Worm (Caenorhabditis elegans) whole organism, early embryonic: ENCODE results near the gene F14D7.2.
"Not testable (repeated sequence)": the region's sequence is repeated elsewhere in the genome, so short reads cannot be mapped to it uniquely, and the experiment has no call there.

Experiments used
- B0310.2 ChIP-seq: sonication (generic microtip); optimal IDR thresholded peaks from 2 replicates; lab custom pipeline; 2016; ENCODE audit warnings: mild to moderate bottlenecking, missing genetic modification characterization, missing compliant biosample characterization
- aly-1 ChIP-seq: sonication (generic microtip); optimal IDR thresholded peaks from 2 replicates; lab custom pipeline; 2016; ENCODE audit warnings: missing genetic modification characterization, missing compliant biosample characterization
- ama-1 ChIP-seq: fragments of 150-350 bp; optimal IDR thresholded peaks from 2 replicates; lab custom pipeline; 2014
- ceh-13 ChIP-seq: fragments of 200-800 bp; sonication (Bioruptor generic); optimal IDR thresholded peaks from 2 replicates; lab custom pipeline; 2018; ENCODE audit warnings: mild to moderate bottlenecking, missing genetic modification characterization, missing compliant biosample characterization

DNA sequence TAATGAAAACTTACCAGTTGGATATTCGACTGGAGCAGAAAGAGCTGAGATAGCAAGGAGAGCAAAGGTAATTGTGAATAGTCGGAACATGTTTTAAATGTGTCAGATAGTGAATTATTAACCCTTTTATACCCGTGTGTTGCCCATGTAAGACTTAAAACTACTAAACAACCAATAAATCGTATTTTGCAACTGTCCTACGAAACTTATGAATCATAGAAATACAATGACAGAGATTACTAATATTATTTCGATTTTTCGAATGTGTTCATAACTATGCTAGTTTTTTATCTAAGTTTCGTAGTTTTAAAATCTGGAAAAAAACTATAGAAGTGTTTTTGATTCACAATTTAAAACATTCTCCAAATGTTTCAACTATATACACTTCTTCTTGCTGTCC lies 13.3 kb upstream of the F14D7.2 start, which contains the start of gene spig-4:
- not testable (repeated sequence) for TF ChIP-seq B0310.2; ama-1 (lab: Kevin White, UChicago); ceh-13; aly-1
